Fruit fly (Drosophila melanogaster) ovary, adult (tissue): ENCODE measurements around the gene CG3699.

Experiments
- CG17801 ChIP-seq: fragments of 200-800 bp; optimal IDR thresholded peaks from 2 replicates; lab custom pipeline; 2019; ENCODE audit warnings: missing biosample characterization, mild to moderate bottlenecking, missing genetic modification characterization, moderate library complexity; ENCODE audit not compliant: partially characterized antibody

The CG3699 gene

DNA sequence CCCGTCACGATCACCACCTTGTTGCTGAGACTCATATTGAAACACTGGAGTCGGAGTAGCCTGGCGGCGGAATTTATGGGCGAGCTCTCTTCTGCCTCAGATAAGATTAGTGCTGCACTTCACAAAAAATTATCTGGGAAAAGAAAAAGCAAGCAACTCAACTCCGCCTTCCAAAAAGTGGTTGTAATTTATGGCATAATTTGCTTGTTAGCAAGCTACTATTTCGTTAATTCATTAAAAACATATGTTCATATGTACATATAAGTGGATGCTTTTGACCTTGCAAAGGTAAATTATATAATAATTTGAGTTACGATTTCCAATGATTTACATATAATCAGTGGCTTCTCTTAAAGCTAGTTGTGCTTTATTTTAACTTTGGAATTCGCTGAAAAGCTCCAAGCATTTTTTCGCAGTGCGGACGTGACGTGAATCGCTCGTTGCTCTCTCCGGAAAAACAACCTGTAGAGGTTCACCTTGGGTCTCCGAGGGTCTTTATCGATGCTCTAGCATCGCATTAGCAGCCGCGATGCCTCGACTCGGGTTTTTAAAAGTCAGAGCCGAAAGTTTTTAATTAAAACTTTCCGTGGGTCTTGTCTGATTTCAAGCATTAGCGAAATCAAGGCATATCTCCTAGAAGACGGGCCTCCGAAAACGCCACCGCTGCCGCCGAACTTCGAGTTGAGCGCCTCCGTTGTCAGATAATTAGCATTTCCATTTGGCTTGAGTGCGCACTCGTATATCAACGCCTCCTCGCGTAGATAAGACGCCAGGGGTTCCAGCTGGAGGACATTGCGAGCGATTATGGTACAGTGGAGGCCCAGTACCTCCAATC, at the start of gene CG3699:
Gene CG3699, minus strand, starts transcription at position 51 of the 835 bp plus-strand sequence.
- no peak for TF ChIP-seq CG17801

DNA sequence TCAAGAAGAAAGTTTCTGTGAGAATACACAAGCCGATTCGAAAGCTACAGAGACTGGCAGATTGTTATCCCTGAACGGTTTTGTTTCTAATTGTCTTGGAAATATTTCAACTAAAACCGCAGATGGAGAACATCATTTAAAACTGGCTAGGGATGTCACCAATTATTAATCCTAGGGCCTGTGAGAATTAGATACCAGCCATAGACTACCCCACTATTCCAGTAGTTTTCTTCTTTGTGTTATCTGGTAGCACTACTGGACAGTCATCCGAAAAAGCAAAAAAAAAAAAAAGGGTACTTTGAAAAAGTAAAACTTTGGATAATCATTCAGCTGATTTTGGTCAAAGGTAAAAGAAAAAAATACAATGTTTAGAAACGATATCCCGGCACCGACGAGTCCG, 42.9 kb upstream of the CG3699 start, which contains the start of gene CG18823:
Gene CG18823, plus strand, starts transcription at position 301 of the 400 bp plus-strand sequence.
- no peak for TF ChIP-seq CG17801

DNA sequence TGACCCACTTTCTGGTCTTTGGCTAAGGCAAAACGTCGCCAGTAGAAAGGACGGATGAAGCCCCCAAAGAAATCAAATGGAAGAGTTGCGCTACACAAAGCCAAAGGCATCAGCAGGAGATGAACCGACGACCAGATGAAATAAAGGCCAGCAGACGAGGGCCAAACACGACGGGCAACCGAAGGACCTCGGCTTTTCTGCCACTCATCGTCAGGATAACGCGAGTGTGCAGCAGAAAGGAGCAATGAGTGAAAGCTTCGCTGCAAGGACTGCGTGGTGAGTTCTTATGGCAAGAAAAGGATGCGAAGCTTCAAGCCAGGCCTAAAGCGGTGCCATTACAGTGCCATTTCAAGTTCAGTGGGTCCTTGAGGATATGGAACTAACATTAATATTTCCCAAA, 38.6 kb upstream of the CG3699 start:
- TF ChIP-seq CG17801 = no peak

DNA sequence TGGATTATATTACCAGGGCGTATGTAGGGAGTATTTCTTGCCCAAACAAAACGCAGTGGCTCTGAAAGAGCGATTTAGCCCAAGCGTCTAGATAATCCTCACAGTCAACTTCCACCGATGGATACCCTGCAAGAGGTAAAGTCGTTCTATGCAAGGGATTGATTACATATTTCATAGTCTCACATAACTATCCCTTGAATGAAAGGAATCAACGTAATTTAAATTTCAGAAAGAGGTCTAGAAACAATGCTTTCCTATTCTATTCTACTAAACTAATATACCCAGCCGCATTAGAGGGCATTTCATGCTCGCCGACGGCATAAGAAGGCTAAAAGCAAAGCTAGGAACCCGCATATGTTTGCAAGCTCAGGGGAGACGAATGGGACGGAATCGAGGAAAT, 19.5 kb upstream of the CG3699 start:
- no peak for TF ChIP-seq CG17801

DNA sequence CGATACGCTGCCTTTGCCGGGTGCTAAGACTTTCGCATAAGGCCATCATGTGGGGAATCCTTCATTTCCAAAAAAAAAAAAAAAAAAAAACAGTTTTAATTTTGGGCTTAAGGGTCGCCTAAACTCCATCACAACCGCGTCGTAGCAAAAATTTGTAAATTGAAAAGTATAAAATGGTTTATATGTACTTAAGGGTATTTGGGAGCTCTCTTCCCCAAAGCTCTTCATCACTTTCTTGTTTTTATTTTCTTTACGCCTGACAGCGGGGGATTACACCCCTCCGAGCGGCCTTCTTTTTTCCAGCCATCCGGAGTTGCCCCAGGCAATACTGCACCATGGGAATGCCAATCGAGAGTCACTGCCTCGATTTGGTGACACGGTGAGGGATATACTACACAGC, 16.7 kb upstream of the CG3699 start:
- TF ChIP-seq CG17801 = no peak

DNA sequence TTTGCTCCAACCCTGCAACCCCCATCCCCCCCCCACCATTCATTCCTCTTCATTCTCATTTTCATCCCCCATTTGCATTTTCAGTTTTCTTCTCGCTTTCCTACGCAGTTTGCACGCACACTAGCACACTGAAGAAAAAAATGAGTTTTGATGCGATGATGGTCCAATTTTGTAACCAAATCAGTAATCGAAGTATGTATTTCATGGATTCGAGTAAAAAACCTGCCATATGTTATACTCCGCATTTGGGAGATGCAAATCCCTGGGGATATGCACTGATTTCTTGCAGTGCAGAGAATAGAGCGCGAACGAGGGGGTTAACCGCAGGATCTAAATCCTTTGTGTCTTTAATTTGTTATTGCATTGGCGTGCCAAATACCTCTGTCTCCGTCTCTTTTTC, 8.6 kb upstream of the CG3699 start:
- no peak for TF ChIP-seq CG17801

DNA sequence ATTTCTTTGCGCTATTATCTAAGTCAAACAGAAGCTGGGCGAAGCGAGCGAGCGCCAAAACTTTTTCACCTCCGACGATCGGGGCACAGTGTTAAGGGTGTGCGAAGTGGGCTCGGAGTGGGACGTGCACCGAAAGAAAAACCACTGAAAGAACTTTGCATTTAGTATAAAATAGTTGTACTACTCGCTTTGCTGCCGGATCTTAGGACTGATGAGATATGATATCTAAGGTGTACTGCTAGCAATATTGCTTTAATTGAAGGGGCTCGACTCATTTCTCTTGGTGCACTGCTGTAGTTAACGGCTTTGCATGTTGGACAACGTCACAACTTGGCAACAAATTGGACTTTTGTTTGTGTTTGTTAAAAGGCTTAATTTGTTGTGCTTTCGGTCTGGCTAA, 6.5 kb upstream of the CG3699 start:
- TF ChIP-seq CG17801 = no peak

DNA sequence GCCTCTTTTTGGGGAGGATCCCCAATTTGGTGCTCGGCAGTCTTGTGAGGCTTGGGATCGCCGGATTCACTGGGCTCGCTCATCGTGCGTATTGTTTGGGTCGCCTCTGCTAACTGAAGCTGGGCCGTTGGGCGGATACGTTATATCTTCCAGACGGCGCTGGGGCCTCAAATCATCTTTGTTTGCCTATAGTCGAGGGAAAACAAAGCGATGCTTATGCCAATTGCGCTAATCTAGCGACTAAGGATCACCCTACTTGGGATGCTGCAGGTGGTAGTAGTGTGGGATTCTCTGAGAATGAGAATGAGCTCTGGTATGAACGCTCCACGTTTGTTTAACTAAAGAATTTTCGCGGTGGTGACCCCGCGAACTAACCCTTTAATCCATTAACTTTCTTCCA, 4.5 kb upstream of the CG3699 start, which contains the start of gene CG3690:
Gene CG3690, minus strand, starts transcription at position 101 of the 400 bp plus-strand sequence.
- TF ChIP-seq CG17801 = no peak

DNA sequence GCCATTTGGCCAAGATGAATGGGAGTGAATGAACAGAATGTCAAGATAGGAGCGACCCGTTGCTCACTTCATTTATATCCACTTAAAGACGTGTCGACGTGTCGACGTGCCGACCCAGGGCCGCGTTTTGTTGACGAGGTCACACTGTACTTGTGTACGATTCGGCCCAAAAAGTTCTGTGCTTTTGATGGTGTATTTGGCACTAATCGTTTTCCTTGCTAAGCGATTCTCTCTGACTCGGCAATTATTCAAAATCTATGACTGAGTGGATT, 921 bp upstream of the CG3699 start:
- no peak for TF ChIP-seq CG17801

DNA sequence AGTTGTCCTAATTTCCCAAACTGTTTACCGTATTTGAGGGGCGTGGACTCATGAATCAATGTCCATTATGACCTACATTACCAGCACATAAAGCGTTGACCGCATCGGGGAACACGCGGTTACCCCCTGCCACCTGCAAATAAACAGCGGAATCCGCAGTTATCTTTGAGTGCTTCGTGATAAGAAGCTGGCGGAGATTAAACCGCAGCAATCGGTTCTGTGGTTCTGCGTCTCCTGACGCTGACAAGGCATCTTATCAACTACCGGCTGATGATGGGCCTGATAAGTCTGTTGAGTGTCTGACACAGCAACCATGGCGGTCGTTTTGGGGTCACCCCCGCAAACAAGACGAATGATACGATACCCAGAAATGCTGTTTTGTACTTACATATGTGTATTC, 1.1 kb downstream of the CG3699 start:
- no peak for TF ChIP-seq CG17801

DNA sequence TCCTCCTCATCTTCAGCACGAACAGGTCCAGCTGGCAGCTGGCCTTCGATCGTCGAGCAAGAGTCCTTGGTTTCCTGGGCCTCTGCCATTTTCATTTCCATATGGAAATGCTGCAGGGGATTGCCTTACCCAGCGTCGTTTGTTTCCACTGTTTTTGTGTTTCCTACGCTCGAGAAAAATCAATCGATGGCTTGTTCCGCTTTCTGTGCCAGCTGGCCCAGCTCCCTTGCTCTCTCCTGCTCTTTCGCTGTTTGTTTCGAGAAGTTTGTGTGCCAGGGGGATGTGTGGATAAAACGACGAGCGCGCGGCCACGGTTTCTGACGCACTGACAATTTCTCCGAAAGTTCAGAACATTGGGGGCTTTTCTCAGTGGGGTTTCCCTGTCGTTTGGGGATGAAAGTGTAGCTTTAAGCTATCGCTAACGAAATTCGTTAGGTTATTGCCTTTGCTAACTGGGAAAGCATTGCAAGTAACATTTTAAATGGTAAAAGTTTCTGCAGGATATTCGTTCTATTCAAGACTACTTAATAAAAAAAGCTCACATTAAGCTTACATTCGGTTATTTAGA, 1.8 kb downstream of the CG3699 start, which contains the start of gene CG3703:
Gene CG3703, minus strand, starts transcription at position 328 of the 568 bp plus-strand sequence.
- no peak for TF ChIP-seq CG17801

DNA sequence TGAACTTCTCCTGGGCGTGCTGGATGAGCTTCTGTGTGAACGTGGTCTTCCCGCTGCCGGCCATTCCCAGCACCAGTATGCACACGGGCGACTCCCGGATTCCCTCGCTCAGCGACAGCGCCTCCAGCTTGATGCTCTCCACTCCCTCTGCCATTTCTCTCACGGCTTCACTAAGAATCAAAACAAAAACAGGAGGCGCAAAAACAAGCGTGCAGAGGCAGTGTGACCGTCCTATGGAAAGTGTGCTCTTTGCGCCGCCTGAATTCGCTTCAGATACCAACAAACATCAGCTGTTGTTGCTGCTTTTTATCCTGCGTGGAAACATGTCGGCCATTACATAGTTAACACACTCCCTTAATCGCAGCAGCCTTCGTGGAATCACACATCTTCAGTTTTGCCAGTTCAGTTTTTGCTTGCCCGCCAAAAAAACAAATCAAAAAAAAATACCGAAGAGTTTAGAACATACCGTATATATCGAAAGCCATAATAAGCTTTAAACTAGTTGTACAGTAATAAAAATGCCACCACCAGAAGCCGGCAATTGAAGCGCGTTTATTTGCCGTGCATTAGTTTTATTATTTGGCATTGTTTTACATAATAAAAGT, 6.6 kb downstream of the CG3699 start, which contains the start of the genes CG3704 and mus81:
Gene CG3704, minus strand, starts transcription at position 226 of the 605 bp plus-strand sequence.
Gene mus81, plus strand, starts transcription at position 496 of the 605 bp plus-strand sequence.
- TF ChIP-seq CG17801 = peak; percentile 24

DNA sequence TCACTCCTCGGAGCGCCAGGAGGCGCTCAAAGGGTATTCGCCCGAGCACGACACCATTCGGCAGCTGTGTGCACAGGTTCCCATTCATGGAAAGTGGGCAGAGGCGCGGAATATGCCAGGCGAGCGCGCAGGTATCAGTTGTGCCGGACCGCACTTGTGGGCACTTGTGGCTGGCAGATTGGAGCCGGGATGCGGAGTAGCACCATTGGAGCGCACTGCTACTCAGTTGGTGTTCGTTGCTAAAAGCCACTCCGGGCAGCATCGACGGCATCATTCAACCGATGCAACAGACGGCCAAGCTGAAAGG, 11.4 kb downstream of the CG3699 start:
- TF ChIP-seq CG17801 = no peak

DNA sequence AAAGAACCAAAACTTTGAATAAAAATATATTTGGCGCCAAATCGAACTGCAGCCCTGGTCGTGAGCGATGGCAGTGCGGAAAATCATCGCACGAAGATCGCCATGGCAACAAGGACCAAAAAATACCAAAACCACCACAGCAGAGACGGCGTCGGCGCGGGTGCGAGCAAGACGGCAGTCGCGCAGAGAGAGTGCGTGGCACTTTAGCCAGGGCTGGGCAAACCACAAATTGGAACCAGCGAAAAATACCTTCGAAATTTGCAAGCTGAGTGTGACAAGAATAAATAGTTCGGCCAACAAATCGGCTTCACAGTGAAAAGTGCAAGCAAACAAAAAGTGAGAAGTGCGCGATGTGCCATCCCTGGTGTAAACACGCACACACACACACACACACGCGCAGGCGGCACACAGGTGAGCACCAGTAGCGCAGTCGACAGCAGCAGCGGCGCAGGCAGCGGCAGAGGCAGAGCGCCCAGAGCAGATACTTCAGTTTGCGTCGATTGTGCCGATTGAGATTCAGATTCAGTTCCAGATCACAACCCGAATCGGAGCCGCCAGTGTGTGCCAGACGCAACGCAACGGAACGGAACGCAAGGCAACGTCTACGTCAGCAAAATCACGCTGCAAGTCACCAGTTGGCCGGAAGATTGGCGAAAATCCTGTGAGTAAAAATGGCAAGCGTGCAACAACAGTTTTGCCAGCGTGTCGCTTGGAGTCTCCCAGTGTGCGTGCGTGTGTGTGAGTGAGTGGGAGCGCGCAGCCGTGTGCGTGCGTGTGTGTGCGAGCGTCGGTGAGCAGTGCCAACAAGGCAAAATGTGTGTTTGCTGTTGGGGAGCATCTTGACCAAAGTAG, 12.0 kb downstream of the CG3699 start, which contains the start of gene TRAM:
Gene TRAM, plus strand, starts transcription at position 184 of the 852 bp plus-strand sequence.
- TF ChIP-seq CG17801 = peak; percentile 95

DNA sequence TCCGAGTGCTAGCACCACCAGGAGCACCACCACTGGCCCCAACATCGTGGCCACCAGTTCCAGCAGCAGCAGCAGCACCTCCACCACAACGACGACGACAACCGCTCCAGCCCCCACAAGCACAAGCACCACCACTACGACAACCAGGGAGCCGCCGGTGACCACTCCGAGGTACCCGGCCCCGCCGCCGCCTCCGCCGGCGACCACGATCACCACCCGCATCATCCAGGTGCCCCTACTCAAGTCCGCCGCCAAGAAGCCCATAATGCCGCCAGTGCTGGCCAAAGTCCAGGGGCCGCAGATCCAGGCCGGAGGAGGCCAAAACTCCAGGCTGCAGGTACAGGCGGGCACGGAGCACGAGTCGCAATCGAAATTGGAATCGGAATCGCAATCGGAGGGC, 13.3 kb downstream of the CG3699 start:
- TF ChIP-seq CG17801 = no peak

DNA sequence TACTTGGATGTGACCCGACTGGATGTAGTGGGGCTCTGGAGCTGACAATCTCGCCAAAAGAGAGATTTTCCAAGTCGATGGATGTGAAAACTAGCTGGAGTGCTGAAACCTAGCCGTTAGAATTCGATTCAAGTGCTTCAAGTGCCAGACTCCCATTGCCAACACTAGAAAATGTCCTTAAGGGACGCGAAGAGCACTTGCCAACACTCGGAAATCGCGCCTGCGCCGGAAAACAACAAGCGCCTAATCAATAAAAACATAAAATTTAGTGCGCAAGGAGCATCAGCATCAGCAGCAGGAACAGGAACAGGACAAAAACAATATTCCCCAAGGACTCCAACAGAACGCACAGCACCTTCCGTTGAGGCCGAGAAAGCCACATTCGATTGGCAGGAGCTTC, 14.4 kb downstream of the CG3699 start:
- no peak for TF ChIP-seq CG17801

DNA sequence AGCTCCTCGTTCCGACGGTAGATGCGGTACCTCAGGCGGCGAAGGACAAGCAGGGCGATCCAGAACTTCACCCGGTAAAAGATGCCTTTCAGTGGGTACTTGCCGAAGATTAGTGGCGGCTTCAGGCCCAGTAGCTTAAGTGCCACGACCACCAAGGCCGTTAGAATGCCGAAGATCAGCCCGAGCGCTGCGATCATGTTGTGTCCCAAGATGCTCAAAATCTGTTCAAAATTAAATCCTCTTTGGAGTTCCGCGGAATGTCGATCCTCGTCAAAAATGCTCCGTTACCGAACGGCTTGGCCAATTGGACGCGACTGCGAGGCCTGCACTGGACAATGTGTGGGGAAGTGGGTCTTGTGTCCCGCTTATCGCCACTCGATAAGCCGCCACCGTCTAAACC, 15.1 kb downstream of the CG3699 start, which contains the start of the genes CG32815 and CG3706:
Gene CG32815, plus strand, starts transcription at position 301 of the 400 bp plus-strand sequence.
Gene CG3706, minus strand, starts transcription at position 310 of the 400 bp plus-strand sequence.
- TF ChIP-seq CG17801 = no peak
